Worm (Caenorhabditis elegans) whole organism, L1 larva: ENCODE measurements around the gene spv-1.

Experiments used
- C16A3.4 ChIP-seq: fragments of 150-350 bp; optimal IDR thresholded peaks from 2 replicates; lab custom pipeline; 2014; ENCODE audit warnings: missing biosample characterization, missing genetic modification characterization
- F16B12.6 ChIP-seq: fragments of 150-350 bp; optimal IDR thresholded peaks from 2 replicates; lab custom pipeline; 2014; ENCODE audit warnings: missing biosample characterization, missing genetic modification characterization
- aha-1 ChIP-seq: fragments of 150-350 bp; optimal IDR thresholded peaks from 2 replicates; lab custom pipeline; 2014; ENCODE audit warnings: missing biosample characterization, missing genetic modification characterization
- ama-1 ChIP-seq: fragments of 150-350 bp; optimal IDR thresholded peaks from 2 replicates; lab custom pipeline; 2014
- blmp-1 ChIP-seq: fragments of 150-350 bp; optimal IDR thresholded peaks from 2 replicates; lab custom pipeline; 2014; ENCODE audit warnings: missing biosample characterization, missing genetic modification characterization
- ceh-63 ChIP-seq: fragments of 200-800 bp; sonication (Bioruptor generic); optimal IDR thresholded peaks from 2 replicates; lab custom pipeline; 2018; ENCODE audit warnings: mild to moderate bottlenecking, missing genetic modification characterization, missing compliant biosample characterization
- ceh-82 ChIP-seq, 3 experiments: fragments of 150-350 bp in 1 of 3; sonication (generic microtip) in 2 of 3; optimal IDR thresholded peaks; 2 replicates each; lab custom pipeline; 2014 to 2017; ENCODE audit warnings: missing biosample characterization in 3 of 3, missing genetic modification characterization in 3 of 3
- ceh-88 ChIP-seq: fragments of 200-800 bp; sonication (Bioruptor generic); IDR thresholded peaks from 2 replicates; pipeline ENCODE4 v1.3.6; 2022; ENCODE audit warnings: missing genetic modification characterization, missing compliant biosample characterization
- ces-1 ChIP-seq: fragments of 150-350 bp; optimal IDR thresholded peaks from 2 replicates; lab custom pipeline; 2014; ENCODE audit warnings: missing biosample characterization, missing genetic modification reagents, missing genetic modification characterization
- efl-3 ChIP-seq: fragments of 200-800 bp; sonication (Bioruptor generic); optimal IDR thresholded peaks from 2 replicates; lab custom pipeline; 2018; ENCODE audit warnings: mild to moderate bottlenecking, missing genetic modification characterization, missing compliant biosample characterization
- egl-13 ChIP-seq: sonication (generic microtip); optimal IDR thresholded peaks from 2 replicates; lab custom pipeline; 2016; ENCODE audit warnings: missing genotype, missing genetic modification reagents, missing genetic modification characterization, missing compliant biosample characterization
- egl-27 ChIP-seq, 2 experiments: fragments of 150-350 bp in 1 of 2; sonication (generic microtip); optimal IDR thresholded peaks; 3 replicates each; lab custom pipeline; 2017 to 2018; ENCODE audit warnings: missing biosample characterization in 2 of 2, missing genetic modification characterization in 2 of 2, missing genetic modification reagents in 2 of 2
- elt-3 ChIP-seq, 6 experiments: fragments of 150-350 bp in 1 of 6; sonication (generic microtip); optimal IDR thresholded peaks; 2 replicates each; lab custom pipeline; 2017 to 2018; ENCODE audit warnings: missing biosample characterization in 6 of 6, missing genetic modification characterization in 6 of 6, inconsistent platforms in 1 of 6
- ets-5 ChIP-seq: fragments of 200-800 bp; sonication (Bioruptor generic); IDR thresholded peaks from 2 replicates; pipeline ENCODE4 v1.3.6; 2022; ENCODE audit warnings: missing genetic modification characterization, missing compliant biosample characterization
- fkh-4 ChIP-seq: sonication (generic microtip); optimal IDR thresholded peaks from 2 replicates; lab custom pipeline; 2016; ENCODE audit warnings: missing compliant biosample characterization, missing genetic modification characterization, borderline replicate concordance
- fos-1 ChIP-seq: fragments of 150-350 bp; optimal IDR thresholded peaks from 2 replicates; lab custom pipeline; 2014; ENCODE audit warnings: missing biosample characterization, missing genetic modification characterization
- grh-1 ChIP-seq: fragments of 200-800 bp; sonication (Bioruptor generic); IDR thresholded peaks from 2 replicates; pipeline ENCODE4 v1.3.6; 2022; ENCODE audit warnings: missing genetic modification reagents, missing genetic modification characterization, missing compliant biosample characterization
- hlh-17 ChIP-seq: fragments of 200-800 bp; sonication (Bioruptor generic); optimal IDR thresholded peaks from 2 replicates; lab custom pipeline; 2018; ENCODE audit warnings: missing genetic modification characterization, mild to moderate bottlenecking, missing compliant biosample characterization, moderate library complexity, borderline replicate concordance
- hlh-4 ChIP-seq: sonication (generic microtip); optimal IDR thresholded peaks from 2 replicates; lab custom pipeline; 2016; ENCODE audit warnings: mild to moderate bottlenecking, missing genetic modification characterization, missing compliant biosample characterization
- hpl-2 ChIP-seq: fragments of 150-350 bp; optimal IDR thresholded peaks from 2 replicates; lab custom pipeline; 2014; ENCODE audit warnings: missing biosample characterization, missing genetic modification reagents, missing genetic modification characterization
- irx-1 ChIP-seq: sonication (generic microtip); optimal IDR thresholded peaks from 2 replicates; lab custom pipeline; 2016; ENCODE audit warnings: missing genetic modification characterization, missing compliant biosample characterization
- jun-1 ChIP-seq: fragments of 150-350 bp; optimal IDR thresholded peaks from 2 replicates; lab custom pipeline; 2014; ENCODE audit warnings: missing biosample characterization, missing genetic modification reagents, missing genetic modification characterization
- lin-14 ChIP-seq: fragments of 200-800 bp; sonication (Bioruptor generic); optimal IDR thresholded peaks from 2 replicates; lab custom pipeline; 2018; ENCODE audit warnings: mild to moderate bottlenecking, missing genetic modification characterization, moderate library complexity, missing compliant biosample characterization
- lin-15B ChIP-seq: fragments of 150-350 bp; sonication (generic microtip); optimal IDR thresholded peaks from 3 replicates; lab custom pipeline; 2014; ENCODE audit warnings: missing biosample characterization, missing genetic modification characterization
- lin-35 ChIP-seq, 2 experiments: fragments of 150-350 bp; optimal IDR thresholded peaks; 2 replicates each; lab custom pipeline; 2014; ENCODE audit warnings: missing biosample characterization in 2 of 2, missing genetic modification characterization in 2 of 2, missing genetic modification reagents in 2 of 2
- lin-39 ChIP-seq: fragments of 150-350 bp; optimal IDR thresholded peaks from 2 replicates; lab custom pipeline; 2014; ENCODE audit warnings: missing biosample characterization, missing genetic modification reagents, missing genetic modification characterization
- lir-3 ChIP-seq: sonication (generic microtip); optimal IDR thresholded peaks from 2 replicates; lab custom pipeline; 2016; ENCODE audit warnings: mild to moderate bottlenecking, missing genetic modification characterization, moderate library complexity, missing compliant biosample characterization; ENCODE audit not compliant: poor library complexity
- mab-9 ChIP-seq: fragments of 200-800 bp; sonication (Bioruptor generic); IDR thresholded peaks from 2 replicates; pipeline ENCODE4 v1.3.6; 2022; ENCODE audit warnings: missing genetic modification reagents, missing genetic modification characterization, missing compliant biosample characterization
- nhr-20 ChIP-seq: sonication (generic microtip); optimal IDR thresholded peaks from 2 replicates; lab custom pipeline; 2016; ENCODE audit warnings: mild to moderate bottlenecking, missing genetic modification characterization, missing compliant biosample characterization
- nhr-237 ChIP-seq: fragments of 150-350 bp; optimal IDR thresholded peaks from 2 replicates; lab custom pipeline; 2014; ENCODE audit warnings: missing biosample characterization, missing genetic modification characterization
- nhr-76 ChIP-seq: sonication (generic microtip); optimal IDR thresholded peaks from 2 replicates; lab custom pipeline; 2017; ENCODE audit warnings: missing biosample characterization, missing genetic modification characterization
- nhr-84 ChIP-seq: sonication (generic microtip); optimal IDR thresholded peaks from 2 replicates; lab custom pipeline; 2017; ENCODE audit warnings: missing biosample characterization, missing genetic modification characterization
- nhr-85 ChIP-seq: sonication (generic microtip); peaks from one replicate; lab custom pipeline; 2016; ENCODE audit warnings: missing genetic modification characterization, inconsistent platforms, missing compliant biosample characterization
- nhr-90 ChIP-seq: sonication (generic microtip); optimal IDR thresholded peaks from 2 replicates; lab custom pipeline; 2016; ENCODE audit warnings: mild to moderate bottlenecking, missing genetic modification characterization, missing compliant biosample characterization; ENCODE audit not compliant: poor library complexity
- pag-3 ChIP-seq: sonication (generic microtip); optimal IDR thresholded peaks from 2 replicates; lab custom pipeline; 2017; ENCODE audit warnings: missing genetic modification characterization, mild to moderate bottlenecking, missing compliant biosample characterization, antibody characterized with exemption, borderline replicate concordance; ENCODE audit not compliant: insufficient read depth
- pax-3 ChIP-seq: fragments of 200-800 bp; sonication (Bioruptor generic); optimal IDR thresholded peaks from 2 replicates; lab custom pipeline; 2018; ENCODE audit warnings: mild to moderate bottlenecking, missing genetic modification characterization, moderate library complexity, missing compliant biosample characterization
- rnt-1 ChIP-seq: sonication (generic microtip); optimal IDR thresholded peaks from 2 replicates; lab custom pipeline; 2016; ENCODE audit warnings: mild to moderate bottlenecking, missing genetic modification characterization, moderate library complexity, missing compliant biosample characterization
- skn-1 ChIP-seq: fragments of 150-350 bp; optimal IDR thresholded peaks from 2 replicates; lab custom pipeline; 2014; ENCODE audit warnings: missing biosample characterization, missing genetic modification characterization
- snpc-4 ChIP-seq: fragments of 150-350 bp; optimal IDR thresholded peaks from 2 replicates; lab custom pipeline; 2014; ENCODE audit warnings: missing biosample characterization, missing genetic modification characterization
- snu-23 ChIP-seq: sonication (generic microtip); optimal IDR thresholded peaks from 2 replicates; lab custom pipeline; 2016; ENCODE audit warnings: missing genetic modification characterization, missing compliant biosample characterization
- sptf-1 ChIP-seq: fragments of 150-350 bp; optimal IDR thresholded peaks from 2 replicates; lab custom pipeline; 2014; ENCODE audit warnings: missing biosample characterization, missing genetic modification characterization
- sup-37 ChIP-seq: fragments of 200-800 bp; sonication (Bioruptor generic); optimal IDR thresholded peaks from 2 replicates; lab custom pipeline; 2018; ENCODE audit warnings: mild to moderate bottlenecking, missing genetic modification characterization, missing compliant biosample characterization
- swsn-7 ChIP-seq: sonication (generic microtip); optimal IDR thresholded peaks from 2 replicates; lab custom pipeline; 2016; ENCODE audit warnings: missing genetic modification characterization, missing compliant biosample characterization
- tbx-2 ChIP-seq: sonication (generic microtip); optimal IDR thresholded peaks from 2 replicates; lab custom pipeline; 2016; ENCODE audit warnings: missing genetic modification characterization, missing compliant biosample characterization
- unc-130 ChIP-seq: fragments of 150-350 bp; optimal IDR thresholded peaks from 2 replicates; lab custom pipeline; 2017; ENCODE audit warnings: missing biosample characterization, missing genetic modification characterization, inconsistent platforms
- unc-62 ChIP-seq: fragments of 150-350 bp; optimal IDR thresholded peaks from 2 replicates; lab custom pipeline; 2014; ENCODE audit warnings: missing biosample characterization, missing genetic modification reagents, missing genetic modification characterization
- vab-15 ChIP-seq: sonication (generic microtip); optimal IDR thresholded peaks from 2 replicates; lab custom pipeline; 2017; ENCODE audit warnings: missing genotype, mild to moderate bottlenecking, missing genetic modification characterization, missing compliant biosample characterization
- xbp-1 ChIP-seq: sonication (generic microtip); optimal IDR thresholded peaks from 2 replicates; lab custom pipeline; 2016; ENCODE audit warnings: missing genetic modification characterization, missing compliant biosample characterization
- zag-1 ChIP-seq: fragments of 150-350 bp; optimal IDR thresholded peaks from 2 replicates; lab custom pipeline; 2014; ENCODE audit warnings: missing biosample characterization, missing genetic modification characterization
- ztf-4 ChIP-seq: fragments of 150-350 bp; optimal IDR thresholded peaks from 2 replicates; lab custom pipeline; 2014; ENCODE audit warnings: missing biosample characterization, missing genetic modification characterization

The spv-1 gene

DNA sequence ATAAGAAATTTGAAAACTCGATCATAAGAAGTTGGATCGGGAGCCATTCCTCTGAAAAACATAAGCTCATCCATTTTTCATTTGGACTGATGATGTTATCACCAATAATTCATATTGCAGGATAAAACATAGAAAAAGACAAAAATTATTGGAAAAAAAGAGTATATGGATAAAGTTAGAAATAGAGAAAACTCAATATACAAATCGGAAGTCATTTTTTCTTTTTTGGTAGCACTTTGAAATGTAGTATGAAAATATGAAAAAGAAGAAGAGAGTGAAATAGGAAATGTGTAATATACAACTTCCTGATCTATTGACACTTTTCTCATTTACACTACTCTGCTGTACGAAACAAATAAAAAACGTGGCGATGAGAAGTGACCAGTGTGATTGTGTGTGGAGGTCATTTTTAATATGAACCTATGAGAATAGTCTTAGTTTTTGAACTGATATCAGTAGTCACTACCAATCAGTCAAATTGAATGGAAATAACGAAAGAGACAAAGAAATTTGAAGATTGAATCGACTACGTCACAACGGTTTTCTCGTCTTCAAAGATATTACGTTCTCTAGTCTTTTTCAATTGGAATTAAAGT, 18.4 kb upstream of the spv-1 start, which contains the start of gene ZK669.5:
Gene ZK669.5, minus strand, starts transcription at position 51 of the 596 bp plus-strand sequence.
- TF ChIP-seq lin-39 = no peak
- TF ChIP-seq lin-14 (GFP tag; lab: Kevin White, UChicago) = peak; percentile 44
- no peak for TF ChIP-seq grh-1
- peak; percentile 12 for TF ChIP-seq egl-13 (tag; lab: Kevin White, UChicago)
- no peak for TF ChIP-seq efl-3 (GFP tag; lab: Kevin White, UChicago)
- TF ChIP-seq tbx-2 (tag; lab: Kevin White, UChicago) = no peak
- TF ChIP-seq lin-35 (GFP tag; optimal IDR thresholded peaks at IDR 0.05; lab: Kevin White, UChicago) = no peak
- no peak for TF ChIP-seq ztf-4 (tag; lab: Kevin White, UChicago)
- no peak for TF ChIP-seq nhr-76 (tag; lab: Kevin White, UChicago)
- TF ChIP-seq ceh-82 (tag; optimal IDR thresholded peaks at IDR 0.05; lab: Kevin White, UChicago) = no peak
- no peak for TF ChIP-seq hlh-17
- TF ChIP-seq C16A3.4 (tag; lab: Kevin White, UChicago) = no peak
- no peak for TF ChIP-seq nhr-237 (tag; lab: Kevin White, UChicago)
- no peak for TF ChIP-seq unc-62
- no peak for TF ChIP-seq lin-15B (tag; lab: Kevin White, UChicago)
- TF ChIP-seq nhr-20 (tag; lab: Kevin White, UChicago) = peak; percentile 11
- TF ChIP-seq nhr-85 (tag; lab: Kevin White, UChicago) = peak; percentile 62
- no peak for TF ChIP-seq ceh-63 (GFP tag; lab: Kevin White, UChicago)
- no peak for TF ChIP-seq hpl-2 (GFP tag; lab: Kevin White, UChicago)
- no peak for TF ChIP-seq rnt-1 (tag; lab: Kevin White, UChicago)
- no peak for TF ChIP-seq fos-1 (tag; lab: Kevin White, UChicago)
- TF ChIP-seq blmp-1 (tag; lab: Kevin White, UChicago) = peak; percentile 27
- peak in 1 of 6 experiments; percentile 27 for TF ChIP-seq elt-3 (tag; optimal IDR thresholded peaks at IDR 0.05; lab: Kevin White, UChicago)
- no peak for TF ChIP-seq snpc-4 (tag; lab: Kevin White, UChicago)
- no peak for TF ChIP-seq ama-1 (lab: Kevin White, UChicago)
- no peak for TF ChIP-seq skn-1
- no peak for TF ChIP-seq hlh-4
- TF ChIP-seq pax-3 (tag; lab: Kevin White, UChicago) = no peak
- TF ChIP-seq ets-5 = no peak
- TF ChIP-seq irx-1 (tag; lab: Kevin White, UChicago) = no peak
- TF ChIP-seq jun-1 = no peak
- no peak for TF ChIP-seq fkh-4 (tag; lab: Kevin White, UChicago)
- no peak for TF ChIP-seq ces-1 (GFP tag; lab: Kevin White, UChicago)
- TF ChIP-seq vab-15 (tag; lab: Kevin White, UChicago) = no peak
- no peak for TF ChIP-seq swsn-7 (tag; lab: Kevin White, UChicago)
- TF ChIP-seq lir-3 (tag; lab: Kevin White, UChicago) = no peak
- no peak for TF ChIP-seq F16B12.6 (tag; lab: Kevin White, UChicago)
- no peak for TF ChIP-seq nhr-84
- no peak for TF ChIP-seq egl-27 (tag; optimal IDR thresholded peaks at IDR 0.05; lab: Kevin White, UChicago)
- TF ChIP-seq snu-23 = peak; percentile 7
- no peak for TF ChIP-seq zag-1 (tag; lab: Kevin White, UChicago)
- no peak for TF ChIP-seq xbp-1 (tag; lab: Kevin White, UChicago)

DNA sequence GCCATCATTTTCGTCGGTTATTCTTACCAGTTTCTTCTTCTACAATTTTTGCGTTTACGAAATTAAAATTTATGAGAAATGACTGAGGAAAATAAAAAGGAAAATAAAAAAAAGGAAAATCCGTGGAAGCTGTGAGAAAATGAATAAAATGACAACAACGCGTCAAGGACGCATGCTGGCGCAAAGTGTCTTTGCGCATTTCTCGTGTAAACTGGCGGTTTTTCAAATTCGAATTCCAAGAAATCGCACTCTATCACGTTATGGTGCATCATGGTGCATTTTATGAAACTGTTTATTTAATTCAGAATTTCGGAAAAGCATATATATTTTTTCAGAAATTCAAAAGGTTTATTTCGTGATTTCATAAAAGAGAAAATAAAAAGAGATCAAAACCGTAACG, 16.7 kb upstream of the spv-1 start, which contains the start of gene dbt-1:
Gene dbt-1, minus strand, starts transcription at position 39 of the 400 bp plus-strand sequence.
- no peak for TF ChIP-seq sptf-1 (tag; lab: Kevin White, UChicago)
- TF ChIP-seq elt-3 (tag; optimal IDR thresholded peaks at IDR 0.05; lab: Kevin White, UChicago) = peak in 2 of 6 experiments; percentile 61 to 67
- peak; percentile 80 for TF ChIP-seq lin-14 (GFP tag; lab: Kevin White, UChicago)
- TF ChIP-seq xbp-1 (tag; lab: Kevin White, UChicago) = peak; percentile 89
- TF ChIP-seq sup-37 (GFP tag; lab: Kevin White, UChicago) = peak; percentile 76
- TF ChIP-seq jun-1 = peak; percentile 83
- peak; percentile 88 for TF ChIP-seq nhr-90 (tag; lab: Kevin White, UChicago)
- TF ChIP-seq F16B12.6 (tag; lab: Kevin White, UChicago) = peak; percentile 67
- peak; percentile 63 for TF ChIP-seq lir-3 (tag; lab: Kevin White, UChicago)
- peak; percentile 91 for TF ChIP-seq rnt-1 (tag; lab: Kevin White, UChicago)
- peak; percentile 26 for TF ChIP-seq pax-3 (tag; lab: Kevin White, UChicago)
- TF ChIP-seq ceh-63 (GFP tag; lab: Kevin White, UChicago) = no peak
- no peak for TF ChIP-seq hpl-2 (GFP tag; lab: Kevin White, UChicago)
- TF ChIP-seq lin-35 (GFP tag; optimal IDR thresholded peaks at IDR 0.05; lab: Kevin White, UChicago) = peak; percentile 97 to 99
- no peak for TF ChIP-seq aha-1 (tag; lab: Kevin White, UChicago)
- TF ChIP-seq unc-130 (tag; lab: Kevin White, UChicago) = peak; percentile 80
- TF ChIP-seq ceh-88 (GFP tag; lab: Robert Waterston, UW) = peak; percentile 59
- TF ChIP-seq ceh-82 (tag; optimal IDR thresholded peaks at IDR 0.05; lab: Kevin White, UChicago) = peak; percentile 57 to 84 (median 81)
- TF ChIP-seq mab-9 = no peak; the same call in 1 of the 2 replicates
- no peak for TF ChIP-seq pag-3 (tag; lab: Kevin White, UChicago)
